Fruit fly (Drosophila melanogaster) whole organism, wandering third instar larva: ENCODE data around the gene CG6878.
A peak's percentile ranks its signal among the peaks of the same experiment; 100 is the strongest.

Experiments
- CG32264 ChIP-seq: fragments of 200-800 bp; sonication (Bioruptor generic); optimal IDR thresholded peaks from 2 replicates; lab custom pipeline; 2016; ENCODE audit warnings: missing biosample characterization, missing genetic modification characterization
- CG9705 ChIP-seq: fragments of 200-800 bp; sonication (Bioruptor generic); optimal IDR thresholded peaks from 2 replicates; lab custom pipeline; 2018; ENCODE audit warnings: missing biosample characterization, mild to moderate bottlenecking, missing genetic modification characterization
- CrebA ChIP-seq: fragments of 200-800 bp; sonication (Bioruptor generic); optimal IDR thresholded peaks from 2 replicates; lab custom pipeline; 2016; ENCODE audit warnings: missing biosample characterization, mild to moderate bottlenecking, missing genetic modification characterization, borderline replicate concordance
- Dfd ChIP-seq: fragments of >200 bp; optimal IDR thresholded peaks from 2 replicates; lab custom pipeline; 2017; ENCODE audit warnings: missing biosample characterization, missing genetic modification characterization
- Dif ChIP-seq: fragments of 200-275, 200-300 bp; sonication (Bioruptor generic); optimal IDR thresholded peaks from 2 replicates; lab custom pipeline; 2018; ENCODE audit warnings: missing biosample characterization, missing genetic modification characterization; ENCODE audit not compliant: partially characterized antibody
- GATAd ChIP-seq: sonication (Bioruptor generic); optimal IDR thresholded peaks from 2 replicates; lab custom pipeline; 2016; ENCODE audit warnings: missing biosample characterization, missing genetic modification characterization
- HLH106 ChIP-seq: fragments of 200-800 bp; optimal IDR thresholded peaks from 3 replicates; lab custom pipeline; 2019; ENCODE audit warnings: missing biosample characterization, mild to moderate bottlenecking, missing genetic modification characterization, moderate library complexity
- Hnf4 ChIP-seq: fragments of 200-800 bp; sonication (Bioruptor generic); optimal IDR thresholded peaks from 2 replicates; lab custom pipeline; 2016; ENCODE audit warnings: missing biosample characterization, mild to moderate bottlenecking, missing genetic modification characterization
- Hr78 ChIP-seq: fragments of >200 bp; optimal IDR thresholded peaks from 2 replicates; lab custom pipeline; 2017; ENCODE audit warnings: missing biosample characterization, missing genetic modification characterization
- Hr83 ChIP-seq: fragments of 200-300 bp; sonication (Bioruptor generic); optimal IDR thresholded peaks from 2 replicates; lab custom pipeline; 2016; ENCODE audit warnings: missing biosample characterization, mild to moderate bottlenecking, missing genetic modification characterization, moderate library complexity; ENCODE audit not compliant: poor library complexity, severe bottlenecking
- Jra ChIP-seq: sonication (Bioruptor generic); optimal IDR thresholded peaks from 2 replicates; lab custom pipeline; 2016; ENCODE audit warnings: missing biosample characterization, missing genetic modification characterization
- Mio ChIP-seq: sonication (Bioruptor generic); optimal IDR thresholded peaks from 2 replicates; lab custom pipeline; 2016; ENCODE audit warnings: missing biosample characterization, missing genetic modification characterization
- Myc ChIP-seq: fragments of >200 bp; optimal IDR thresholded peaks from 2 replicates; lab custom pipeline; 2017
- N ChIP-seq: fragments of >200 bp; optimal IDR thresholded peaks from 2 replicates; lab custom pipeline; 2018; ENCODE audit warnings: missing biosample characterization, missing external identifiers, missing genetic modification characterization
- OdsH ChIP-seq: fragments of 200-800 bp; sonication (Bioruptor generic); optimal IDR thresholded peaks from 2 replicates; lab custom pipeline; 2016; ENCODE audit warnings: missing biosample characterization, mild to moderate bottlenecking, missing genetic modification characterization
- Rel ChIP-seq, 2 experiments: fragments of 200-800 bp; sonication (Bioruptor generic) in 1 of 2; optimal IDR thresholded peaks; 2 replicates in 1 of 2; 3 replicates in 1 of 2; lab custom pipeline; 2016 to 2019; ENCODE audit warnings: mild to moderate bottlenecking in 2 of 2, missing biosample characterization in 2 of 2, missing genetic modification characterization in 2 of 2, moderate library complexity in 1 of 2
- Sp1 ChIP-seq: fragments of 200-800 bp; sonication (Bioruptor generic); optimal IDR thresholded peaks from 3 replicates; lab custom pipeline; 2019; ENCODE audit warnings: missing biosample characterization, mild to moderate bottlenecking, missing genetic modification characterization, moderate library complexity
- Vsx2 ChIP-seq: fragments of 200-300, 225-300 bp; sonication (Bioruptor generic); optimal IDR thresholded peaks from 2 replicates; lab custom pipeline; 2018; ENCODE audit warnings: missing biosample characterization, missing genetic modification characterization; ENCODE audit not compliant: partially characterized antibody
- br ChIP-seq: fragments of 200-800 bp; sonication (Bioruptor generic); optimal IDR thresholded peaks from 2 replicates; lab custom pipeline; 2016; ENCODE audit warnings: missing biosample characterization, missing genetic modification characterization
- dl ChIP-seq, 2 experiments: fragments of 175-275, 200-275 bp in 1 of 2; fragments of 200-275 bp in 1 of 2; sonication (Bioruptor generic); optimal IDR thresholded peaks; lab custom pipeline; 2018; ENCODE audit warnings: mild to moderate bottlenecking in 2 of 2, missing biosample characterization in 2 of 2, missing genetic modification characterization in 2 of 2, moderate library complexity in 2 of 2; ENCODE audit not compliant: partially characterized antibody in 2 of 2, insufficient read depth in 1 of 2
- dmrt93B ChIP-seq: fragments of 200-800 bp; sonication (Bioruptor generic); optimal IDR thresholded peaks from 2 replicates; lab custom pipeline; 2018; ENCODE audit warnings: missing biosample characterization, mild to moderate bottlenecking, missing genetic modification characterization
- dsf ChIP-seq: sonication (Bioruptor generic); optimal IDR thresholded peaks from 2 replicates; lab custom pipeline; 2016; ENCODE audit warnings: missing biosample characterization, missing genetic modification characterization, borderline replicate concordance
- ey ChIP-seq: fragments of 200-800 bp; sonication (Bioruptor generic); optimal IDR thresholded peaks from 2 replicates; lab custom pipeline; 2016; ENCODE audit warnings: missing biosample characterization, missing genetic modification characterization
- foxo ChIP-seq, 2 experiments: fragments of 200-800 bp; sonication (Bioruptor generic); optimal IDR thresholded peaks; 2 replicates in 1 of 2; 3 replicates in 1 of 2; lab custom pipeline; 2016 to 2017; ENCODE audit warnings: missing biosample characterization in 2 of 2, missing genetic modification characterization in 2 of 2
- fru ChIP-seq: fragments of 200-800 bp; sonication (Bioruptor generic); optimal IDR thresholded peaks from 3 replicates; lab custom pipeline; 2016; ENCODE audit warnings: missing biosample characterization, mild to moderate bottlenecking, missing genetic modification characterization
- h ChIP-seq: fragments of 200-800 bp; sonication (Bioruptor generic); optimal IDR thresholded peaks from 3 replicates; lab custom pipeline; 2016; ENCODE audit warnings: missing biosample characterization, mild to moderate bottlenecking, missing genetic modification characterization
- psq ChIP-seq: fragments of 200-800 bp; sonication (Bioruptor generic); optimal IDR thresholded peaks from 3 replicates; lab custom pipeline; 2017; ENCODE audit warnings: missing biosample characterization, mild to moderate bottlenecking, missing genetic modification characterization, moderate library complexity
- rgr ChIP-seq: fragments of 200-800 bp; sonication (Bioruptor generic); optimal IDR thresholded peaks from 3 replicates; lab custom pipeline; 2016; ENCODE audit warnings: missing biosample characterization, mild to moderate bottlenecking, missing genetic modification characterization
- sv ChIP-seq: fragments of 200-800 bp; sonication (Bioruptor generic); optimal IDR thresholded peaks from 3 replicates; lab custom pipeline; 2016; ENCODE audit warnings: missing biosample characterization, missing genetic modification characterization
- tai ChIP-seq: sonication (Bioruptor generic); optimal IDR thresholded peaks from 2 replicates; lab custom pipeline; 2016; ENCODE audit warnings: missing biosample characterization, missing genetic modification characterization
- usp ChIP-seq: fragments of >200 bp; optimal IDR thresholded peaks from 2 replicates; lab custom pipeline; 2017; ENCODE audit warnings: missing biosample characterization, missing genetic modification characterization
- woc ChIP-seq: sonication (Bioruptor generic); optimal IDR thresholded peaks from 2 replicates; lab custom pipeline; 2016; ENCODE audit warnings: missing biosample characterization, mild to moderate bottlenecking, missing genetic modification characterization

CG6878 gene

DNA sequence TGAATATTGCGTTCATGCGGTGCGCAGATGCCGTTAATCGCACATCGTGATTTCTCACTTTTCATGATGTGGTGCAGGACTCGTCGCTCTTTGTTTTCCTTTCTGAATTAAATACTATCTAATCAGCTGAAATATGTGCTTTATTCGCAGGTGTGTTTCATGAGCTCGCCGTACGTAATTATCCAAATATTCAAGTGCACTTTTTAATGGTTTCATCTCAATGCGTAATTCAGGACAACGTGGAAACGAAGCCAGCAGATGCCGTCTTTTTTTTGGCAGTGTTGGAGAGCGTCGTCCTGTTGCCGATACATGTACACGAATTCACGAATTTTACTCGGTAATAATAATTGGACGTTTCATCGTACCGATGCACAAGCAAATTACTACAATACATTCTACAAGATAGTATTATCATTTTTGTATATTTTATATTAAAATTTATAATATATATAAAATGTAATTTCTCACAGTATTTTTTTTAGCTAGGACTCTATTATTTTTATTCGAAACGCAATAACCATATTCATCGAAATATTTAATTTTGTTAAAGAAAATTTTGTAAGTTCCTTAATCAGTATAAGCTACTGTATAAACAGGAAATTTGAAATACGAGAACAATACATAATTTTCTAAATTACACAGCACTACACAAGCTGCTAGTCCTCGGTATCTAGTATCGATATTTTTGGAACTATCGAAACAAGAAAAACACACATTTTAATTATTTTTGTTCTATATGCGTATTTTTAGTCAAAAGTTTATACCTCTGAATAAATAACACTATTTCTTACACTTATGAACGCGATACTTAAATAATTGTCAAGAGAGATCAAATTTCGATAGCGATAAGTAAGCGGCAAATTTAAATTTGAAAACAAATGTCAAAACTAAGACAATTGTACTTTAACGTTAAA is 24.7 kb upstream of the CG6878 start, which contains the start of gene CG12316:
Gene CG12316, minus strand, starts transcription at position 276 of the 914 bp plus-strand sequence.
- TF ChIP-seq Dif (GFP tag; lab: Kevin White, UChicago), result no peak
- peak; percentile 91 for TF ChIP-seq dmrt93B (GFP tag; lab: Kevin White, UChicago)
- peak; percentile 66 for TF ChIP-seq Mio (GFP tag; lab: Kevin White, UChicago)
- TF ChIP-seq usp (GFP tag; lab: Kevin White, UChicago), result no peak
- TF ChIP-seq Jra (GFP tag; lab: Kevin White, UChicago), result no peak
- no peak for TF ChIP-seq Myc (lab: Kevin White, UChicago)
- TF ChIP-seq woc (GFP tag; lab: Kevin White, UChicago), result peak; percentile 89
- peak; percentile 72 for TF ChIP-seq GATAd (GFP tag; lab: Kevin White, UChicago)
- peak; percentile 87 for TF ChIP-seq dsf (GFP tag; lab: Kevin White, UChicago)
- peak; percentile 97 for TF ChIP-seq h (GFP tag; lab: Kevin White, UChicago)
- peak; percentile 97 for TF ChIP-seq Sp1 (GFP tag; lab: Kevin White, UChicago)
- TF ChIP-seq CrebA (GFP tag; lab: Kevin White, UChicago), result no peak
- TF ChIP-seq psq, result peak; percentile 90
- peak; percentile 91 for TF ChIP-seq OdsH (GFP tag; lab: Kevin White, UChicago)
- peak; percentile 88 for TF ChIP-seq Hnf4
- TF ChIP-seq rgr, result peak; percentile 96
- peak; percentile 93 for TF ChIP-seq CG32264 (GFP tag; lab: Kevin White, UChicago)
- no peak for TF ChIP-seq Hr78 (GFP tag; lab: Kevin White, UChicago)
- no peak for TF ChIP-seq dl (GFP tag; optimal IDR thresholded peaks at IDR 0.05; lab: Kevin White, UChicago; ENCODE audit: insufficient read depth in 1 of 2, partially characterized antibody in 2 of 2)
- peak; percentile 72 for TF ChIP-seq Rel (GFP tag; optimal IDR thresholded peaks at IDR 0.05; lab: Kevin White, UChicago)
- TF ChIP-seq Rel (tag; optimal IDR thresholded peaks at IDR 0.05; lab: Kevin White, UChicago), result peak; percentile 86
- TF ChIP-seq HLH106, result peak; percentile 96
- TF ChIP-seq br, result peak; percentile 98
- TF ChIP-seq Hr83 (GFP tag; lab: Kevin White, UChicago), result peak; percentile 31
- TF ChIP-seq fru (GFP tag; lab: Kevin White, UChicago), result peak; percentile 98
- TF ChIP-seq sv, result peak; percentile 86
- TF ChIP-seq CG9705, result peak; percentile 96
- TF ChIP-seq ey (GFP tag; lab: Kevin White, UChicago), result peak; percentile 95
- peak; percentile 72 to 96 for TF ChIP-seq foxo (GFP tag; optimal IDR thresholded peaks at IDR 0.05; lab: Kevin White, UChicago)

DNA sequence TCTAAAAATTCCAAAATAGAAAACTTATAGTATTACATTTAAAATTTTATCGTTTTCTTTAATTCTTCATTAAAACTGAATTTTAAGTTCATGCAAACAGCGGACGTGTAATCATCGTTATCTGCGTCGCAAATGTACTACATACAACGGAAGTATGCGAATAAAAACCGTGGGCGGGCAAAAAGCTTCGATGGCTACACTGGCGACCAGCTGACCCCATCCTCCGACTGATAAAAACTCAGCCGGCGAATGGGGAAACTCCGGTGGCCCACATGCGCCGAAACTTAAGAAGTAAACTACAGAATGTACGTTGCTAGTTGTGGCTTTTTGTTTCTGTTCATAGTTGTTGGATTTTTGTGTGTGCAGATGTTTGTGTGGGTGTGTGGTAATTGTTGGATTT is 23.8 kb upstream of the CG6878 start:
- TF ChIP-seq dmrt93B (GFP tag; lab: Kevin White, UChicago) (no peak), Myc (lab: Kevin White, UChicago) (no peak), psq (no peak), CrebA (GFP tag; lab: Kevin White, UChicago) (no peak), CG32264 (GFP tag; lab: Kevin White, UChicago) (no peak), Dif (GFP tag; lab: Kevin White, UChicago) (no peak), fru (GFP tag; lab: Kevin White, UChicago) (no peak), foxo (GFP tag; optimal IDR thresholded peaks at IDR 0.05; lab: Kevin White, UChicago) (no peak), Vsx2 (GFP tag; lab: Kevin White, UChicago) (no peak)

- TF ChIP-seq Sp1 (GFP tag; lab: Kevin White, UChicago) (no peak), Hr83 (GFP tag; lab: Kevin White, UChicago) (peak; percentile 29), foxo (GFP tag; optimal IDR thresholded peaks at IDR 0.05; lab: Kevin White, UChicago) (no peak), CG32264 (GFP tag; lab: Kevin White, UChicago) (no peak), Hr78 (GFP tag; lab: Kevin White, UChicago) (no peak), Jra (GFP tag; lab: Kevin White, UChicago) (no peak), tai (GFP tag; lab: Kevin White, UChicago) (no peak), rgr (no peak), Rel (GFP tag; optimal IDR thresholded peaks at IDR 0.05; lab: Kevin White, UChicago) (no peak), Rel (tag; optimal IDR thresholded peaks at IDR 0.05; lab: Kevin White, UChicago) (peak; percentile 28), GATAd (GFP tag; lab: Kevin White, UChicago) (no peak), N (no peak), Mio (GFP tag; lab: Kevin White, UChicago) (no peak), Hnf4 (no peak), psq (no peak), dmrt93B (GFP tag; lab: Kevin White, UChicago) (no peak), Dfd (GFP tag; lab: Kevin White, UChicago) (no peak)
Measured at dm6 chr3L:15140268-15140957, 21.2 kb upstream of the CG6878 start.
